Worm (Caenorhabditis elegans) whole organism, mixed stage, embryonic: ENCODE measurements around the gene Y97E10AR.1.

Source experiments
- M03D4.4 ChIP-seq: sonication (generic microtip); optimal IDR thresholded peaks from 2 replicates; lab custom pipeline; 2017; ENCODE audit warnings: mild to moderate bottlenecking, missing genetic modification characterization, missing compliant biosample characterization
- bed-3 ChIP-seq: fragments of 200-800 bp; sonication (Bioruptor generic); optimal IDR thresholded peaks from 3 replicates; lab custom pipeline; 2018; ENCODE audit warnings: mild to moderate bottlenecking, missing genetic modification characterization, moderate library complexity, missing compliant biosample characterization
- ces-1 ChIP-seq: fragments of 150-350 bp; optimal IDR thresholded peaks from 2 replicates; lab custom pipeline; 2014; ENCODE audit warnings: missing biosample characterization, missing genetic modification reagents, missing genetic modification characterization
- elt-1 ChIP-seq: sonication (generic microtip); optimal IDR thresholded peaks from 2 replicates; lab custom pipeline; 2017; ENCODE audit warnings: missing genetic modification characterization, mild to moderate bottlenecking, missing compliant biosample characterization, antibody characterized with exemption, moderate library complexity, borderline replicate concordance; ENCODE audit not compliant: insufficient read depth
- elt-3 ChIP-seq: fragments of 150-350 bp; optimal IDR thresholded peaks from 2 replicates; lab custom pipeline; 2014; ENCODE audit warnings: missing biosample characterization, missing genetic modification characterization
- mep-1 ChIP-seq: fragments of 150-350 bp; optimal IDR thresholded peaks from 2 replicates; lab custom pipeline; 2017; ENCODE audit warnings: missing biosample characterization, missing genetic modification reagents, missing genetic modification characterization, inconsistent platforms
- nhr-237 ChIP-seq: fragments of 150-350 bp; optimal IDR thresholded peaks from 2 replicates; lab custom pipeline; 2014; ENCODE audit warnings: missing biosample characterization, missing genetic modification characterization
- pha-4 ChIP-seq: fragments of 150-350 bp; optimal IDR thresholded peaks from 2 replicates; lab custom pipeline; 2018; ENCODE audit warnings: missing biosample characterization, missing genetic modification reagents, missing genetic modification characterization
- sem-2 ChIP-seq: fragments of 200-800 bp; sonication (Bioruptor generic); optimal IDR thresholded peaks from 2 replicates; lab custom pipeline; 2018; ENCODE audit warnings: mild to moderate bottlenecking, missing genetic modification characterization, missing compliant biosample characterization
- snpc-4 ChIP-seq: fragments of 150-350 bp; optimal IDR thresholded peaks from 2 replicates; lab custom pipeline; 2014; ENCODE audit warnings: missing biosample characterization, missing genetic modification characterization
- unc-120 ChIP-seq: sonication (generic microtip); optimal IDR thresholded peaks from 2 replicates; lab custom pipeline; 2017; ENCODE audit warnings: missing genetic modification characterization, missing compliant biosample characterization; ENCODE audit not compliant: poor library complexity, severe bottlenecking
- unc-62 ChIP-seq: fragments of 150-350 bp; optimal IDR thresholded peaks from 2 replicates; lab custom pipeline; 2014; ENCODE audit warnings: missing biosample characterization, missing genetic modification reagents, missing genetic modification characterization

DNA sequence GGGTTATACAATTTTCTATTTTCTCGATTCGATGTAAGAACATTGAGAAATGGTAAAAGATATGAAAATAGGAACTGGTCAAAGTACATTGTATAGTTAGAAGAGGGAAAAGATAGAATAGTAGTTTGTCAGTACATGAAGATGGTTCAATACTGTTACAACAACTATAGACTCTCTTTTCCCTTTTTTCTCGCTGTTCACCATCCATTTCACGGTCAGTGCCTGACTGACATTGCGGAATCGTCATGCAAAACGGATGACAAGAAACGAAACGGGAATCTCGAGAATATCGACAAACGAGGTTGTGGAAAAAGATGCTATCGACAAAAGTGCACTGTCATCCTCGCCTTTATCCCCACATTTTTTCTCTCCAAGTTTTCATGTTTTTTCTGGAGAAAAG, 42.4 kb downstream of the Y97E10AR.1 start:
- peak; percentile 38 for TF ChIP-seq elt-1 (tag; lab: Kevin White, UChicago)
- no peak for TF ChIP-seq M03D4.4
- no peak for TF ChIP-seq bed-3 (GFP tag; lab: Kevin White, UChicago)
- no peak for TF ChIP-seq nhr-237 (tag; lab: Kevin White, UChicago)
- TF ChIP-seq elt-3 (tag; lab: Kevin White, UChicago) = no peak
- TF ChIP-seq unc-120 (tag; lab: Kevin White, UChicago) = no peak
- no peak for TF ChIP-seq pha-4 (tag; lab: Kevin White, UChicago)
- TF ChIP-seq mep-1 (tag; lab: Kevin White, UChicago) = no peak
- no peak for TF ChIP-seq sem-2
- no peak for TF ChIP-seq snpc-4 (tag; lab: Kevin White, UChicago)
- TF ChIP-seq ces-1 (GFP tag; lab: Kevin White, UChicago) = no peak
- TF ChIP-seq unc-62 (GFP tag; lab: Kevin White, UChicago) = no peak
